Fruit fly (Drosophila melanogaster): ENCODE measurements around the gene CG6813.

CG6813 gene

DNA sequence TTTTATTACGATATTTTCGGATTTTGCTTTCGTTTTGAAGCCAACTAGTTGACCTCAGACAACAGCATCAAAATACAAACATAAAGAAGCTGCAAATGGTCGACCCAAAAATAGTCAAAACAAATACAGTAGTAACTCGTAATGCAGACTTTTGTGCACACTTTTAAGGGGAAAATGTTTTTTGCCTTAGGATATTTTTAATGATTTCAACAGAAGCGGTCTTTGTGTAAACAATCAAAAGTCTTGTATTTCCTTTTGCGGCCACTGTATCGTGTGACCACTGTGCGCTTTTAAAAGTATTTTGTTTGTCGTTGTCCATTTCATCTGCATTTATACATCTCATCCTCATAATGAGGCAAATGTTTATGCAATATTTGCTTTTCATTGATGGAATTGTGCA is 23.0 kb upstream of the CG6813 start (continued):
- no peak for TF ChIP-seq tll (GFP tag; optimal IDR thresholded peaks at IDR 0.05)
- peak; percentile 95 for TF ChIP-seq CG11504 (tag; optimal IDR thresholded peaks at IDR 0.05)
- peak; percentile 92 for TF ChIP-seq Six4 (GFP tag; optimal IDR thresholded peaks at IDR 0.05)
- TF ChIP-seq CG2712 (tag; optimal IDR thresholded peaks at IDR 0.05) = peak; percentile 89
- TF ChIP-seq MESR4 (GFP tag; optimal IDR thresholded peaks at IDR 0.05) = peak; percentile 49
- TF ChIP-seq dimm (GFP tag; IDR thresholded peaks at IDR 0.05) = peak; percentile 93
- peak; percentile 94 for TF ChIP-seq emc (GFP tag; optimal IDR thresholded peaks at IDR 0.05)
- peak; percentile 86 for TF ChIP-seq Doc2 (GFP tag; IDR thresholded peaks at IDR 0.05)
- TF ChIP-seq Hr3 (GFP tag; optimal IDR thresholded peaks at IDR 0.05) = peak; percentile 93
- TF ChIP-seq jigr1 (GFP tag; IDR thresholded peaks at IDR 0.05) = peak; percentile 85
- TF ChIP-seq CG2202 (tag; optimal IDR thresholded peaks at IDR 0.05) = peak; percentile 41
- TF ChIP-seq CG14050 (GFP tag; IDR thresholded peaks at IDR 0.05) = peak; percentile 96
- peak; percentile 92 for TF ChIP-seq CG13775 (GFP tag; optimal IDR thresholded peaks at IDR 0.05)
- TF ChIP-seq CG3407 (GFP tag; optimal IDR thresholded peaks at IDR 0.05) = peak; percentile 66
- TF ChIP-seq Vsx1 (GFP tag; optimal IDR thresholded peaks at IDR 0.05) = peak; percentile 80
- peak; percentile 97 for TF ChIP-seq Awh (GFP tag; IDR thresholded peaks at IDR 0.05)
- TF ChIP-seq Xrp1 (GFP tag; IDR thresholded peaks at IDR 0.05) = peak; percentile 95
- TF ChIP-seq Dbx (GFP tag; IDR thresholded peaks at IDR 0.05) = peak; percentile 98
- peak; percentile 92; the same call in 2 of the 3 replicates for TF ChIP-seq CG2199 (GFP tag; IDR thresholded peaks at IDR 0.05)
- TF ChIP-seq Hsf (GFP tag; optimal IDR thresholded peaks at IDR 0.05) = peak; percentile 97
- TF ChIP-seq CG10431 (GFP tag; optimal IDR thresholded peaks at IDR 0.05) = peak; percentile 60
- TF ChIP-seq grau (tag; optimal IDR thresholded peaks at IDR 0.05) = peak; percentile 99
- TF ChIP-seq nau (GFP tag; optimal IDR thresholded peaks at IDR 0.05) = peak; percentile 88
- no peak for TF ChIP-seq insv (GFP tag; optimal IDR thresholded peaks at IDR 0.05)
- TF ChIP-seq ttk (GFP tag; IDR thresholded peaks at IDR 0.05) = peak; percentile 96
- peak; percentile 94 for TF ChIP-seq CG4404 (GFP tag; IDR thresholded peaks at IDR 0.05)
- TF ChIP-seq CG10267 (tag; optimal IDR thresholded peaks at IDR 0.05) = peak; percentile 77
- TF ChIP-seq sob (GFP tag; IDR thresholded peaks at IDR 0.05) = peak; percentile 98
- peak; percentile 85 for TF ChIP-seq cato (GFP tag; optimal IDR thresholded peaks at IDR 0.05; ENCODE audit: borderline replicate concordance)
- peak; percentile 97 for TF ChIP-seq chn (GFP tag; optimal IDR thresholded peaks at IDR 0.05)
- peak; percentile 40 for TF ChIP-seq Spps (tag; optimal IDR thresholded peaks at IDR 0.05)
- TF ChIP-seq CG5180 (GFP tag; optimal IDR thresholded peaks at IDR 0.05) = peak; percentile 83
- TF ChIP-seq Tbp (GFP tag; optimal IDR thresholded peaks at IDR 0.05) = no peak
- TF ChIP-seq en (GFP tag; optimal IDR thresholded peaks at IDR 0.05) = peak; percentile 88
- TF ChIP-seq vvl (GFP tag; IDR thresholded peaks at IDR 0.05) = peak; percentile 99
- TF ChIP-seq ab (GFP tag; optimal IDR thresholded peaks at IDR 0.05) = peak; percentile 97
- TF ChIP-seq CG17829 (tag; optimal IDR thresholded peaks at IDR 0.05) = peak; percentile 88
- TF ChIP-seq gem (tag; optimal IDR thresholded peaks at IDR 0.05) = peak; percentile 96
- peak; percentile 94 for TF ChIP-seq CG12299 (tag; optimal IDR thresholded peaks at IDR 0.05)
- peak; percentile 17 for TF ChIP-seq Dp (GFP tag; optimal IDR thresholded peaks at IDR 0.05)
- peak; percentile 97 for TF ChIP-seq az2 (GFP tag; optimal IDR thresholded peaks at IDR 0.05)
- peak; percentile 95 to 98 for TF ChIP-seq Pdp1 (GFP tag; optimal IDR thresholded peaks at IDR 0.05)
- TF ChIP-seq jing (GFP tag; optimal IDR thresholded peaks at IDR 0.05) = peak; percentile 88
- TF ChIP-seq gce (GFP tag; IDR thresholded peaks at IDR 0.05) = peak; percentile 91; the same call in 2 of the 3 replicates
- TF ChIP-seq CG16779 (GFP tag; IDR thresholded peaks at IDR 0.05) = peak; percentile 98
- TF ChIP-seq HLH3B (GFP tag; IDR thresholded peaks at IDR 0.05) = peak; percentile 97
- TF ChIP-seq CG7745 (tag; optimal IDR thresholded peaks at IDR 0.05) = no peak
- TF ChIP-seq CG8924 (tag; optimal IDR thresholded peaks at IDR 0.05) = peak; percentile 92
- peak; percentile 91 for TF ChIP-seq CG7357 (GFP tag; IDR thresholded peaks at IDR 0.05)
- peak; percentile 93 for TF ChIP-seq CG1603 (tag; optimal IDR thresholded peaks at IDR 0.05)
- peak; percentile 89 for TF ChIP-seq Drgx (GFP tag; IDR thresholded peaks at IDR 0.05)

All from whole organism, embryonic.